Worm (Caenorhabditis elegans): Measurements from ENCODE around the gene C13G5.2.

Gene C13G5.2

DNA sequence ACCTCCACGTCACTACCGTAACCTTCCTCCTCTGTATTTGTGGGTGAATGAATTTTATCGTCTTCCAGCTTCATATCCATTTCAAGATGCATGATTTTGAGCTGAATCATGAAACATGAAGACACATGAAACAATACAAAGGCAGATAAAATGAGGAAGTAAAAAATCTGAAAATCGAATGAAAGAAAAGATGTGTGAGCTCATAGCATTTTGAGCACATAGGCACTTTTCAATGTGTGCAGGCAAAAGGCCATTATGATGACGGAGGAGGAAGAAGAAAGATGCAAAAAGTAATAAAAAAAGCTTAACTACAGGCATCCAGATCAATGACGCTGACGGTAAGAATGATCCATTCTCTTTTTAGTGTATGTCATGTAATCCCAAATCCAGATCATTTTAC is 20.5 kb downstream of the C13G5.2 start, which contains the start of gene ztf-30:
TSS of gene ztf-30 (minus strand) at position 101 of the 400 bp plus-strand sequence.
- TF ChIP-seq tlf-1 (GFP tag; optimal IDR thresholded peaks at IDR 0.05) = no peak
- TF ChIP-seq nhr-179 (tag; optimal IDR thresholded peaks at IDR 0.05) = no peak
- TF ChIP-seq egl-18 (GFP tag; IDR thresholded peaks at IDR 0.05) = no peak
- no peak for TF ChIP-seq madf-6 (GFP tag; IDR thresholded peaks at IDR 0.05)
- TF ChIP-seq Y67H2A.10 (GFP tag; conservative IDR thresholded peaks at IDR 0.05) = no peak
- no peak for TF ChIP-seq egl-44 (GFP tag; IDR thresholded peaks at IDR 0.05)
- no peak for TF ChIP-seq hrde-1 (tag; optimal IDR thresholded peaks at IDR 0.05; ENCODE audit: borderline replicate concordance)
- TF ChIP-seq nfya-1 (tag; optimal IDR thresholded peaks at IDR 0.05; ENCODE audit: borderline replicate concordance, insufficient read depth) = no peak
- TF ChIP-seq hmg-1.2 (GFP tag; IDR thresholded peaks at IDR 0.05) = no peak

ce11 chrIII:8596692-8597091 is 21.6 kb downstream of the C13G5.2 start:
- TF ChIP-seq ceh-40 (GFP tag; IDR thresholded peaks at IDR 0.05) (no peak), ceh-100 (GFP tag; IDR thresholded peaks at IDR 0.05) (no peak), ztf-6 (GFP tag; IDR thresholded peaks at IDR 0.05) (no peak), somi-1 (GFP tag; optimal IDR thresholded peaks at IDR 0.05) (no peak), sea-2 (GFP tag; IDR thresholded peaks at IDR 0.05) (no peak), nhr-80 (tag; optimal IDR thresholded peaks at IDR 0.05) (no peak), fkh-3 (tag; optimal IDR thresholded peaks at IDR 0.05) (no peak), ztf-18 (tag; optimal IDR thresholded peaks at IDR 0.05) (no peak), lag-1 (GFP tag; IDR thresholded peaks at IDR 0.05) (no peak), F10E7.11 (tag; optimal IDR thresholded peaks at IDR 0.05) (no peak), attf-5 (GFP tag; optimal IDR thresholded peaks at IDR 0.05) (no peak), nhr-90 (tag; optimal IDR thresholded peaks at IDR 0.05) (no peak)

DNA sequence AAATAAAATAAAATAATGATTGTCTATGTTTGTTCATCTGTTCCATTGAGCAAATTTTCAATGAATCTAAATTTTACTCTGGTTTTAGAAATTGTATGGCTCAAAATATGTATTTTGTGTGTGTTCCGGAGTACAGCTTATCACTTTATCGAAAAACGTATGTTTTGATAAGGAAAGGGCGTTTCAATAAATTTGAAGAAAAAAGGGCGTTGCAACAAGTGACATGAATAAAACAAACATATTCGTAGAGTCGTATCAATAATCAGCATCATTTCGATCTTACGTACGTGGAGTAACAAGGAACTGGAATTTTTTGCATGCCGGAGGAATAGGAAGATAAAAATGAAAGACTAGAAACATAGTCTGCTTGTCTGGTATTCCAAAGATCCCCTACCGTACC is 24.2 kb downstream of the C13G5.2 start:
- TF ChIP-seq repo-1 (tag; optimal IDR thresholded peaks at IDR 0.05) (no peak), nfya-1 (tag; optimal IDR thresholded peaks at IDR 0.05; ENCODE audit: borderline replicate concordance, insufficient read depth) (no peak), nhr-80 (tag; optimal IDR thresholded peaks at IDR 0.05) (peak; percentile 55)

- no peak for TF ChIP-seq chd-7 (tag; optimal IDR thresholded peaks at IDR 0.05)
- TF ChIP-seq lin-40 (tag; optimal IDR thresholded peaks at IDR 0.05) = no peak
- TF ChIP-seq tbp1 (GFP tag; optimal IDR thresholded peaks at IDR 0.05) = no peak
- TF ChIP-seq ZK185.1 (tag; optimal IDR thresholded peaks at IDR 0.05; ENCODE audit: poor library complexity, severe bottlenecking) = no peak
- TF ChIP-seq ztf-6 (GFP tag; IDR thresholded peaks at IDR 0.05) = no peak
- no peak for TF ChIP-seq C17E4.6 (GFP tag; IDR thresholded peaks at IDR 0.05)
- TF ChIP-seq mes-4 (tag; optimal IDR thresholded peaks at IDR 0.05) = no peak
- TF ChIP-seq ceh-27 (GFP tag; optimal IDR thresholded peaks at IDR 0.05) = no peak
- no peak for TF ChIP-seq atf-7 (tag; optimal IDR thresholded peaks at IDR 0.05)
Observed at ce11 chrIII:8593620-8594019, 24.6 kb downstream of the C13G5.2 start, which contains the start of gene C06E1.7. Gene C06E1.7, minus strand, starts transcription at chrIII:8593720.

DNA sequence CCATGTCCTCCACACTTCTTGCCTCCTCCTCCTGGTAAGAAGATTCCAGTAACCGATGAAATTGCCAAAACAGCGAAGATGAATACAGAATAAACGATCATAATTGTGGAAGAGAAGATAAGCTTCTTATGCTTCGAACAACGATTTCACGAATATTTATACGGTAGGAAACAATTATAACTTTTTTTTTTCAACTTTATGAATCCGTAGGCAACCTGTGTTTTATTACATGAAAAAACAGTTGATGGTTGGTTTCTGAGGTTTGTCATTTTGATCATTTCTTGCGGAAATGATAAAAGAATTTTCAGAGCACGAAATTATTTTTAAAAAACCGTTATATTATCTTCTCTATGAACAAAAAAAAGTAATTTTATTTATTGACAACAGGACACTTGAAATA is 27.4 kb downstream of the C13G5.2 start, which contains the start of gene fipr-16:
TSS of gene fipr-16 (minus strand) at position 101 of the 400 bp plus-strand sequence.
- TF ChIP-seq nhr-120 (GFP tag; IDR thresholded peaks at IDR 0.05) (no peak), ZK185.1 (tag; optimal IDR thresholded peaks at IDR 0.05; ENCODE audit: poor library complexity, severe bottlenecking) (no peak), sea-2 (GFP tag; IDR thresholded peaks at IDR 0.05) (no peak), Y67H2A.10 (GFP tag; conservative IDR thresholded peaks at IDR 0.05) (no peak)

All from whole organism, young adult.